ENCODE assay signal across 3 worm cellular contexts in the genomic region with DNA sequence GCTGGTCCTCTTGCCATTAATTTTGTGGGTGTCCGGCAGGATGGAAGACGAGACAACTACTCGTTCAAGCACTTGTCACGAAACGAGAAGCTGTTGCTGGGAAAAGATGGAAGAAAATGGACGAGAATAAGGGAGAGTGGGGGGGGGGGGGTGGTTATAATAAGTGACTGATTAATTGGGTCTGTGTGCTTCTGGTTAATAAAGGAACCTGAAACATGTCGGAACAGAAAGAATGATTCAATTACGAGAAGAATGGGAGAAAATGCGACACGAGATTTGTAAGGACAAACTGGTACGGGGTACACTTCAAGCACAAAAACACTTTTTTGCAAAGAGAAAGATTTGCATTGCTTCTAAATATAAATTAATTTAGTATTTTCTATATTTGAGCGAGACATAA.
TF ChIP-seq lines count a peak whose summit lies in the region.

No protein-coding gene starts in this region.

TF ChIP-seq in whole organism, L3 larva, 47 proteins besides CTCF, POLR2A, EP300 and RAD21:
- peak; percentile 55 for TF ChIP-seq lin-39 (tag; optimal IDR thresholded peaks at IDR 0.05; lab: Kevin White, UChicago)
- no peak for TF ChIP-seq nfya-1 (tag; optimal IDR thresholded peaks at IDR 0.05; lab: Kevin White, UChicago; ENCODE audit: insufficient read depth)

TF ChIP-seq in whole organism, late embryonic, 69 proteins besides CTCF, POLR2A, EP300 and RAD21:
- peak; percentile 83 for TF ChIP-seq unc-42 (tag; optimal IDR thresholded peaks at IDR 0.05; lab: Kevin White, UChicago)
- no peak for TF ChIP-seq gmeb-2 (tag; optimal IDR thresholded peaks at IDR 0.05; lab: Kevin White, UChicago)
- TF ChIP-seq ahr-1 (tag; optimal IDR thresholded peaks at IDR 0.05; lab: Kevin White, UChicago): no peak

TF ChIP-seq in whole organism, mixed stage, embryonic, 35 proteins besides CTCF, POLR2A, EP300 and RAD21:
- TF ChIP-seq nhr-2 (tag; optimal IDR thresholded peaks at IDR 0.05; lab: Kevin White, UChicago) (no peak), mab-5 (tag; optimal IDR thresholded peaks at IDR 0.05; lab: Kevin White, UChicago) (no peak), ces-1 (GFP tag; optimal IDR thresholded peaks at IDR 0.05; lab: Kevin White, UChicago) (peak; percentile 85)
